Worm (Caenorhabditis elegans): ENCODE results near the gene Y50D4B.1.

Gene Y50D4B.1

ce11 chrV:1112658-1113057 lies at the start of gene Y50D4B.1:
Gene Y50D4B.1, plus strand, starts transcription at chrV:1112958.
- TF ChIP-seq F16B12.6 (tag; optimal IDR thresholded peaks at IDR 0.05) (no peak), pag-3 (tag; optimal IDR thresholded peaks at IDR 0.05; ENCODE audit: borderline replicate concordance, insufficient read depth) (no peak), mef-2 (tag; optimal IDR thresholded peaks at IDR 0.05) (no peak), sptf-1 (tag; optimal IDR thresholded peaks at IDR 0.05) (no peak), hpl-2 (GFP tag; optimal IDR thresholded peaks at IDR 0.05) (no peak), nhr-19 (GFP tag; conservative IDR thresholded peaks at IDR 0.05) (no peak), nhr-28 (tag; optimal IDR thresholded peaks at IDR 0.05) (no peak), nhr-90 (tag; optimal IDR thresholded peaks at IDR 0.05; ENCODE audit: poor library complexity) (no peak), alr-1 (tag; optimal IDR thresholded peaks at IDR 0.05; ENCODE audit: borderline replicate concordance) (no peak), lin-35 (GFP tag; optimal IDR thresholded peaks at IDR 0.05) (no peak), ama-1 (optimal IDR thresholded peaks at IDR 0.05) (no peak)

ce11 chrV:1064491-1064890 lies 48.3 kb upstream of the Y50D4B.1 start, which contains the start of gene str-67:
Gene str-67, minus strand, starts transcription at chrV:1064591.
- TF ChIP-seq tlp-1 (tag; optimal IDR thresholded peaks at IDR 0.05) (no peak), sox-4 (tag; optimal IDR thresholded peaks at IDR 0.05) (no peak), rnt-1 (tag; optimal IDR thresholded peaks at IDR 0.05) (no peak), mab-9 (GFP tag; IDR thresholded peaks at IDR 0.05) (no peak), ztf-11 (tag; optimal IDR thresholded peaks at IDR 0.05) (no peak), unc-30 (tag; optimal IDR thresholded peaks at IDR 0.05) (no peak), snu-23 (GFP tag; optimal IDR thresholded peaks at IDR 0.05) (no peak), fkh-8 (tag; optimal IDR thresholded peaks at IDR 0.05) (no peak), blmp-1 (tag; optimal IDR thresholded peaks at IDR 0.05) (no peak), nhr-237 (tag; optimal IDR thresholded peaks at IDR 0.05) (no peak), unc-98 (GFP tag; IDR thresholded peaks at IDR 0.05) (no peak), ztf-4 (tag; optimal IDR thresholded peaks at IDR 0.05) (no peak), sup-37 (GFP tag; optimal IDR thresholded peaks at IDR 0.05) (no peak), nhr-19 (GFP tag; conservative IDR thresholded peaks at IDR 0.05) (no peak), lin-13 (GFP tag; optimal IDR thresholded peaks at IDR 0.05) (no peak), elt-3 (tag; optimal IDR thresholded peaks at IDR 0.05) (no peak), irx-1 (tag; optimal IDR thresholded peaks at IDR 0.05) (no peak)

- TF ChIP-seq nhr-77 (tag; optimal IDR thresholded peaks at IDR 0.05) (no peak), lsy-2 (tag; optimal IDR thresholded peaks at IDR 0.05) (no peak), aha-1 (tag; optimal IDR thresholded peaks at IDR 0.05) (no peak), C16A3.4 (tag; optimal IDR thresholded peaks at IDR 0.05) (no peak), egl-27 (tag; optimal IDR thresholded peaks at IDR 0.05) (no peak), skn-1 (tag; optimal IDR thresholded peaks at IDR 0.05) (no peak), irx-1 (tag; optimal IDR thresholded peaks at IDR 0.05) (no peak), dpl-1 (GFP tag; optimal IDR thresholded peaks at IDR 0.05) (no peak), hlh-4 (tag; optimal IDR thresholded peaks at IDR 0.05) (no peak), unc-62 (GFP tag; optimal IDR thresholded peaks at IDR 0.05) (no peak), hpl-2 (GFP tag; optimal IDR thresholded peaks at IDR 0.05) (no peak), isw-1 (GFP tag; IDR thresholded peaks at IDR 0.05) (no peak), snu-23 (GFP tag; optimal IDR thresholded peaks at IDR 0.05) (no peak), sptf-1 (tag; optimal IDR thresholded peaks at IDR 0.05) (no peak), nhr-85 (tag) (no peak), egl-13 (tag; optimal IDR thresholded peaks at IDR 0.05) (no peak), lir-3 (tag; optimal IDR thresholded peaks at IDR 0.05; ENCODE audit: poor library complexity) (no peak), ama-1 (optimal IDR thresholded peaks at IDR 0.05) (no peak), ceh-88 (GFP tag; IDR thresholded peaks at IDR 0.05) (no peak)
Observed at ce11 chrV:1067468-1067867, 45.3 kb upstream of the Y50D4B.1 start, which contains the start of gene K10C9.7. Gene K10C9.7, minus strand, starts transcription at chrV:1067568.

Data from whole organism, L1 larva.